Fruit fly (Drosophila melanogaster) whole organism, embryonic: Measurements from ENCODE around the gene Sec20.

Experiments
- Atf6 ChIP-seq: fragments of 200-800 bp; sonication (Bioruptor generic); IDR thresholded peaks from 2 replicates; pipeline ENCODE4 v1.3.6; 2022; ENCODE audit warnings: missing biosample characterization, missing genetic modification characterization
- BEAF-32 ChIP-seq: fragments of 200-800 bp; sonication (Bioruptor generic); optimal IDR thresholded peaks from 3 replicates; lab custom pipeline; 2017; ENCODE audit warnings: missing biosample characterization, missing genetic modification characterization, mild to moderate bottlenecking, moderate library complexity, missing genetic modification reagents
- CG10321 ChIP-seq: fragments of 200-800 bp; sonication (Bioruptor generic); IDR thresholded peaks from 2 replicates; pipeline ENCODE4 v1.3.6; 2022; ENCODE audit warnings: missing biosample characterization, missing genetic modification characterization
- CG10431 ChIP-seq: fragments of 200-800 bp; sonication (Bioruptor generic); optimal IDR thresholded peaks from 3 replicates; lab custom pipeline; 2018; ENCODE audit warnings: missing biosample characterization, mild to moderate bottlenecking, missing genetic modification characterization
- CG12659 ChIP-seq: fragments of 200-800 bp; sonication (Bioruptor generic); optimal IDR thresholded peaks from 3 replicates; lab custom pipeline; 2017; ENCODE audit warnings: mild to moderate bottlenecking, missing biosample characterization, missing genetic modification reagents, missing genetic modification characterization
- CG12769 ChIP-seq: fragments of 200-800 bp; sonication (Bioruptor generic); optimal IDR thresholded peaks from 2 replicates; lab custom pipeline; 2019; ENCODE audit warnings: missing biosample characterization, mild to moderate bottlenecking, missing genetic modification characterization, moderate library complexity
- CG13894 ChIP-seq: fragments of 200-800 bp; sonication (Bioruptor generic); optimal IDR thresholded peaks from 3 replicates; lab custom pipeline; 2018; ENCODE audit warnings: missing biosample characterization, mild to moderate bottlenecking, missing genetic modification characterization, moderate library complexity
- CG14860 ChIP-seq: fragments of 200-800 bp; sonication (Bioruptor generic); IDR thresholded peaks from 3 replicates; pipeline ENCODE4 v1.3.6; 2022; ENCODE audit warnings: missing biosample characterization, missing genetic modification characterization; ENCODE audit not compliant: partially characterized antibody
- CG15479 ChIP-seq: fragments of 200-800 bp; sonication (Bioruptor generic); optimal IDR thresholded peaks from 3 replicates; lab custom pipeline; 2019; ENCODE audit warnings: missing biosample characterization, mild to moderate bottlenecking, missing genetic modification characterization, moderate library complexity
- CG16863 ChIP-seq: fragments of 200-800 bp; sonication (Bioruptor generic); optimal IDR thresholded peaks from 3 replicates; lab custom pipeline; 2016; ENCODE audit warnings: missing biosample characterization, missing genetic modification characterization
- CG17328 ChIP-seq: fragments of 200-800 bp; sonication (Bioruptor generic); IDR thresholded peaks from 2 replicates; pipeline ENCODE4 v1.3.6; 2022; ENCODE audit warnings: missing biosample characterization, missing genetic modification characterization
- CG18011 ChIP-seq: fragments of 200-800 bp; sonication (Bioruptor generic); optimal IDR thresholded peaks from 2 replicates; lab custom pipeline; 2017; ENCODE audit warnings: missing biosample characterization, missing genetic modification characterization, mild to moderate bottlenecking, moderate library complexity, missing genotype
- CG6813 ChIP-seq: fragments of 200-800 bp; sonication (Bioruptor generic); optimal IDR thresholded peaks from 2 replicates; lab custom pipeline; 2017; ENCODE audit warnings: missing biosample characterization, missing genetic modification characterization, mild to moderate bottlenecking, moderate library complexity, missing genetic modification reagents
- CG7987 ChIP-seq: fragments of 200-800 bp; sonication (Bioruptor generic); optimal IDR thresholded peaks from 2 replicates; lab custom pipeline; 2018; ENCODE audit warnings: missing biosample characterization, mild to moderate bottlenecking, missing genetic modification characterization, moderate library complexity
- CG8765 ChIP-seq: fragments of 200-800 bp; sonication (Bioruptor generic); IDR thresholded peaks from 2 replicates; pipeline ENCODE4 v1.3.6; 2022; ENCODE audit warnings: missing biosample characterization, missing genetic modification characterization
- CG8924 ChIP-seq: fragments of 200-800 bp; optimal IDR thresholded peaks from 3 replicates; lab custom pipeline; 2019; ENCODE audit warnings: missing biosample characterization, mild to moderate bottlenecking, missing genetic modification characterization, moderate library complexity
- CG9817 ChIP-seq: fragments of 200-800 bp; sonication (Bioruptor generic); optimal IDR thresholded peaks from 2 replicates; lab custom pipeline; 2018; ENCODE audit warnings: missing biosample characterization, mild to moderate bottlenecking, missing genetic modification characterization, moderate library complexity
- Dip3 ChIP-seq: fragments of 200-800 bp; sonication (Bioruptor generic); optimal IDR thresholded peaks from 3 replicates; lab custom pipeline; 2016; ENCODE audit warnings: missing biosample characterization, missing genetic modification characterization
- Dp ChIP-seq: fragments of 200-800 bp; sonication (Bioruptor generic); optimal IDR thresholded peaks from 2 replicates; lab custom pipeline; 2018; ENCODE audit warnings: missing biosample characterization, mild to moderate bottlenecking, missing genetic modification characterization, moderate library complexity
- Eip74EF ChIP-seq, 2 experiments: fragments of 200-800 bp in 1 of 2; fragments of >200 bp in 1 of 2; sonication (Bioruptor generic) in 1 of 2; optimal IDR thresholded peaks; 2 replicates each; lab custom pipeline; 2017 to 2019; ENCODE audit warnings: missing biosample characterization in 2 of 2, missing genetic modification characterization in 2 of 2, mild to moderate bottlenecking in 1 of 2, moderate library complexity in 1 of 2
- Fer3 ChIP-seq: fragments of 200-800 bp; sonication (Bioruptor generic); optimal IDR thresholded peaks from 2 replicates; lab custom pipeline; 2018; ENCODE audit warnings: missing biosample characterization, mild to moderate bottlenecking, missing genetic modification characterization, moderate library complexity
- GATAe ChIP-seq: fragments of 200-800 bp; sonication (Bioruptor generic); conservative IDR thresholded peaks from 2 replicates; pipeline ENCODE4 v1.3.6; 2022; ENCODE audit warnings: missing biosample characterization, missing genetic modification characterization
- HLH3B ChIP-seq: fragments of 200-800 bp; sonication (Bioruptor generic); IDR thresholded peaks from 2 replicates; pipeline ENCODE4 v1.3.6; 2022; ENCODE audit warnings: missing biosample characterization, missing genetic modification characterization
- HLH4C ChIP-seq: fragments of 200-800 bp; sonication (Bioruptor generic); IDR thresholded peaks from 3 replicates; pipeline ENCODE4 v1.3.6; 2022; ENCODE audit warnings: missing biosample characterization, missing genetic modification characterization; ENCODE audit not compliant: partially characterized antibody
- Lhr ChIP-seq: fragments of 200-800 bp; sonication (Bioruptor generic); optimal IDR thresholded peaks from 3 replicates; lab custom pipeline; 2017; ENCODE audit warnings: mild to moderate bottlenecking, missing biosample characterization, missing genetic modification reagents, missing genetic modification characterization
- Lim3 ChIP-seq: fragments of 200-800 bp; sonication (Bioruptor generic); IDR thresholded peaks from 2 replicates; pipeline ENCODE4 v1.3.6; 2022; ENCODE audit warnings: missing biosample characterization, missing genetic modification characterization
- Max ChIP-seq: fragments of 200-800 bp; sonication (Bioruptor generic); optimal IDR thresholded peaks from 2 replicates; lab custom pipeline; 2016; ENCODE audit warnings: missing biosample characterization, mild to moderate bottlenecking, missing genetic modification characterization
- Meics ChIP-seq: fragments of 200-800 bp; sonication (Bioruptor generic); optimal IDR thresholded peaks from 2 replicates; lab custom pipeline; 2017; ENCODE audit warnings: missing biosample characterization, mild to moderate bottlenecking, missing genetic modification characterization
- Myb ChIP-seq: fragments of 200-800 bp; sonication (Bioruptor generic); optimal IDR thresholded peaks from 2 replicates; lab custom pipeline; 2016; ENCODE audit warnings: missing biosample characterization, missing genetic modification characterization
- Nf-YC ChIP-seq: fragments of 200-800 bp; optimal IDR thresholded peaks from 3 replicates; lab custom pipeline; 2019; ENCODE audit warnings: missing biosample characterization, mild to moderate bottlenecking, missing genetic modification characterization, moderate library complexity
- Sin3A ChIP-seq: fragments of >200 bp; optimal IDR thresholded peaks from 2 replicates; lab custom pipeline; 2018
- Sox102F ChIP-seq: fragments of 200-800 bp; sonication (Bioruptor generic); optimal IDR thresholded peaks from 2 replicates; lab custom pipeline; 2018; ENCODE audit warnings: missing biosample characterization, mild to moderate bottlenecking, missing genetic modification characterization, moderate library complexity
- Taf1 ChIP-seq: fragments of 200-800 bp; sonication (Bioruptor generic); IDR thresholded peaks from 2 replicates; pipeline ENCODE4 v1.3.6; 2022; ENCODE audit warnings: missing biosample characterization, missing genetic modification characterization
- aop ChIP-seq: fragments of 200-800 bp; sonication (Bioruptor generic); IDR thresholded peaks from 2 replicates; pipeline ENCODE4 v1.3.6; 2022; ENCODE audit warnings: missing biosample characterization, missing genetic modification characterization
- ash1 ChIP-seq: fragments of 200-800 bp; sonication (Bioruptor generic); optimal IDR thresholded peaks from 2 replicates; lab custom pipeline; 2018; ENCODE audit warnings: missing biosample characterization, mild to moderate bottlenecking, missing genetic modification characterization
- bowl ChIP-seq: fragments of 200-800 bp; sonication (Bioruptor generic); IDR thresholded peaks from 2 replicates; pipeline ENCODE4 v1.3.6; 2022; ENCODE audit warnings: missing biosample characterization, missing genetic modification characterization
- br ChIP-seq: fragments of >200 bp; optimal IDR thresholded peaks from 2 replicates; lab custom pipeline; 2017
- crc ChIP-seq: fragments of 200-800 bp; sonication (Bioruptor generic); optimal IDR thresholded peaks from 2 replicates; lab custom pipeline; 2016; ENCODE audit warnings: missing biosample characterization, missing genetic modification characterization
- dan ChIP-seq: fragments of 200-800 bp; sonication (Bioruptor generic); IDR thresholded peaks from 2 replicates; pipeline ENCODE4 v1.3.6; 2022; ENCODE audit warnings: missing biosample characterization, missing genetic modification characterization
- hb ChIP-seq: fragments of 200-800 bp; sonication (Bioruptor generic); IDR thresholded peaks from 3 replicates; pipeline ENCODE4 v1.3.6; 2022; ENCODE audit warnings: missing biosample characterization, missing genetic modification characterization; ENCODE audit not compliant: partially characterized antibody
- hbn ChIP-seq: fragments of 200-800 bp; sonication (Bioruptor generic); IDR thresholded peaks from 2 replicates; pipeline ENCODE4 v1.3.6; 2022; ENCODE audit warnings: missing biosample characterization, missing genetic modification characterization; ENCODE audit not compliant: partially characterized antibody
- maf-S ChIP-seq: fragments of 200-800 bp; sonication (Bioruptor generic); optimal IDR thresholded peaks from 2 replicates; lab custom pipeline; 2016; ENCODE audit warnings: missing biosample characterization, missing genetic modification characterization
- nerfin-1 ChIP-seq: fragments of 200-800 bp; sonication (Bioruptor generic); optimal IDR thresholded peaks from 3 replicates; lab custom pipeline; 2019; ENCODE audit warnings: missing biosample characterization, mild to moderate bottlenecking, missing genetic modification characterization, moderate library complexity
- oc ChIP-seq: fragments of 200-800 bp; sonication (Bioruptor generic); optimal IDR thresholded peaks from 2 replicates; lab custom pipeline; 2018; ENCODE audit warnings: missing biosample characterization, mild to moderate bottlenecking, missing genetic modification characterization, moderate library complexity
- prd ChIP-seq, 3 experiments: fragments of >200 bp in 2 of 3; fragments of 200-800 bp in 1 of 3; sonication (Bioruptor generic) in 1 of 3; optimal IDR thresholded peaks in 2 of 3; IDR thresholded peaks in 1 of 3; 2 replicates in 2 of 3; 3 replicates in 1 of 3; pipeline versions ENCODE4 v1.3.6 to Lab custom; 2017 to 2022; ENCODE audit warnings: missing biosample characterization in 1 of 3, missing genetic modification characterization in 1 of 3
- rib ChIP-seq: fragments of 200-800 bp; sonication (Bioruptor generic); IDR thresholded peaks from 2 replicates; pipeline ENCODE4 v1.3.6; 2022; ENCODE audit warnings: missing biosample characterization, missing genetic modification characterization
- shn ChIP-seq: fragments of 200-800 bp; sonication (Bioruptor generic); optimal IDR thresholded peaks from 3 replicates; lab custom pipeline; 2016; ENCODE audit warnings: missing biosample characterization, missing genetic modification characterization
- so ChIP-seq: fragments of 200-800 bp; sonication (Bioruptor generic); IDR thresholded peaks from 3 replicates; pipeline ENCODE4 v1.3.6; 2022; ENCODE audit warnings: missing biosample characterization, missing genetic modification characterization
- sob ChIP-seq: fragments of 200-800 bp; sonication (Bioruptor generic); IDR thresholded peaks from 2 replicates; pipeline ENCODE4 v1.3.6; 2022; ENCODE audit warnings: missing biosample characterization, missing genetic modification characterization

The Sec20 gene

DNA sequence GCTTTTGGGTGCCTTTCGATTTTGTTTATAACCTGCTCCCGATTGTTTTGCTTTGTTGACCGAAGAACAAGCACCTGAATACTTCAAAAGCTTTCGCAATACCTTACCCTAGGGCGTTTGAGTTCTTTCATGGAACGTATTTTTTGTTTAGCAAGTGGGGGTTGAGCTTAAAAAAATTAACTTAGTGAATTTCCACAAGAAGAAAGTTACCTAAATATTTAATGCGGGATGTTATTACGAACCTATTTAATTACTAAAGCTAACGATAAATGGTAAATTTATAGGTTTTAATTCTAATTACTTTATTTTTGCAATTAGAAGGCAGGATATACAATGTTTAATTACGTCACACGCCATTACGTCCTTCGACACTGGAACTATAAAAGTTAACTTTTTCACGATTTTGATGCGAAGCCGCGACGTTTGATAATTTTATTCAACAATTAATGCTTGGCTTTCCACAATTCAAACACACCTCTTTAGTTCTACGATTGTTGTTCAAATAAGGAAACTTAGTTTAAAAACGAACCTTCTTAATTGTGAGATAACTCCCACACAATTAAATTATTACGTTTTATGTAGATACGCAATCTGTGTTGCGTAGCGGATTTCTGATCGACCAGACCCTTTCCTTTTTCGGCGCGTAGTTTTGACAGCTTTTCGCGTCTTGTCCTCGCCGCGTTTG is 37.0 kb upstream of the Sec20 start (continued):
- no peak for TF ChIP-seq Nf-YC (tag; lab: Kevin White, UChicago)
- no peak for TF ChIP-seq Lhr
- no peak for TF ChIP-seq Taf1 (GFP tag; lab: Robert Waterston, UW)
- no peak for TF ChIP-seq HLH3B (GFP tag; lab: Robert Waterston, UW)
- peak; percentile 77 for TF ChIP-seq Meics (GFP tag; lab: Kevin White, UChicago)
- TF ChIP-seq prd (optimal IDR thresholded peaks at IDR 0.05; lab: Kevin White, UChicago), result no peak
- peak; percentile 25; the same call in 2 of the 3 replicates for TF ChIP-seq prd (GFP tag; IDR thresholded peaks at IDR 0.05; lab: Robert Waterston, UW)
- peak; percentile 52 for TF ChIP-seq Dip3
- no peak for TF ChIP-seq CG7987
- TF ChIP-seq CG10431 (GFP tag; lab: Kevin White, UChicago), result no peak
- no peak for TF ChIP-seq Myb
- no peak for TF ChIP-seq dan (GFP tag; lab: Robert Waterston, UW)
- no peak for TF ChIP-seq oc
- TF ChIP-seq Sin3A (lab: Kevin White, UChicago), result no peak
- no peak for TF ChIP-seq CG16863
- TF ChIP-seq so (GFP tag; lab: Robert Waterston, UW), result no peak
- TF ChIP-seq CG9817 (tag; lab: Kevin White, UChicago), result peak; percentile 51
- no peak for TF ChIP-seq Max (GFP tag; lab: Kevin White, UChicago)
- TF ChIP-seq CG8765, result no peak
- TF ChIP-seq maf-S (GFP tag; lab: Kevin White, UChicago), result no peak
- no peak for TF ChIP-seq Eip74EF (GFP tag; optimal IDR thresholded peaks at IDR 0.05; lab: Kevin White, UChicago)
- no peak for TF ChIP-seq ash1 (GFP tag; lab: Kevin White, UChicago)
- TF ChIP-seq nerfin-1 (tag; lab: Kevin White, UChicago), result no peak
- TF ChIP-seq CG10321 (GFP tag; lab: Robert Waterston, UW), result no peak
- TF ChIP-seq shn (GFP tag; lab: Kevin White, UChicago), result peak; percentile 7
- TF ChIP-seq CG14860 (GFP tag; lab: Robert Waterston, UW), result no peak
- TF ChIP-seq CG12769 (tag; lab: Kevin White, UChicago), result no peak
- TF ChIP-seq Atf6 (GFP tag; lab: Robert Waterston, UW), result peak; percentile 23; the same call in 1 of the 2 replicates
- peak; percentile 9 for TF ChIP-seq Fer3
- no peak for TF ChIP-seq hbn
- TF ChIP-seq Sox102F (GFP tag; lab: Kevin White, UChicago), result no peak
- TF ChIP-seq sob (GFP tag; lab: Robert Waterston, UW), result peak; percentile 23; the same call in 1 of the 2 replicates
- TF ChIP-seq GATAe, result no peak
- peak; percentile 37 for TF ChIP-seq CG12659 (GFP tag; lab: Kevin White, UChicago)
- no peak for TF ChIP-seq BEAF-32 (GFP tag; lab: Kevin White, UChicago)
- no peak for TF ChIP-seq bowl (GFP tag; lab: Robert Waterston, UW)
- TF ChIP-seq hb (GFP tag; lab: Robert Waterston, UW), result no peak
- TF ChIP-seq CG8924 (tag; lab: Kevin White, UChicago), result peak; percentile 36
- no peak for TF ChIP-seq aop (GFP tag; lab: Robert Waterston, UW)
- TF ChIP-seq br (lab: Kevin White, UChicago), result no peak
- TF ChIP-seq HLH4C, result no peak
- TF ChIP-seq crc, result peak; percentile 16
- TF ChIP-seq Dp (GFP tag; lab: Kevin White, UChicago), result no peak
- no peak for TF ChIP-seq Lim3 (GFP tag; lab: Robert Waterston, UW)
- TF ChIP-seq CG13894 (tag; lab: Kevin White, UChicago), result no peak
- TF ChIP-seq rib (GFP tag; lab: Robert Waterston, UW), result no peak
- TF ChIP-seq CG6813 (GFP tag; lab: Kevin White, UChicago), result no peak
- no peak for TF ChIP-seq CG15479 (GFP tag; lab: Kevin White, UChicago)
- TF ChIP-seq CG18011 (GFP tag; lab: Kevin White, UChicago), result no peak
- 0 out of 2 replicates have a peak, but pooled peaks have one; percentile 13 for TF ChIP-seq CG17328
